Worm (Caenorhabditis elegans): ENCODE results near the gene twk-26.

DNA sequence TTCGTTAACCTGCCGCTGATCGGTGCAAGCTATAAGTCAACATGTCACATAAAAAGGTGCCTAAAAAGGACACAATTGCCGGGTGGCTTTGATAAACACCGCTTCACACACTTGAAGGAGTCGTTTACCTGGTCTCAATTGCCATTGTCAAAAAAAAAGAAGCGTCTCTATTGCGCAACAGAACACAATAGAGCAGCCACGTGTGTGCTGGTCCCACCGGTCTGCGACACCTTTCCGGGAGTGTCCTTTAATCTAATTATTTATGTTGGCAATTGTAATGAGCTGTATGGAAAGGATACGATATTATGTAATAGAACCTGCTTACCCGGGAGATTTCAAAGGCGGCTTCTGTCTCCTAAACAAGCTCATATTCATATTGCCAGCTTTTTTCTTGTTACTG, 7.1 kb upstream of the twk-26 start:
- TF ChIP-seq lin-39 (tag; optimal IDR thresholded peaks at IDR 0.05), result no peak
- TF ChIP-seq aha-1 (tag), result no peak
- no peak for TF ChIP-seq mdl-1 (tag; optimal IDR thresholded peaks at IDR 0.05)
- TF ChIP-seq ZK546.5 (tag; optimal IDR thresholded peaks at IDR 0.05), result no peak
- no peak for TF ChIP-seq zag-1 (tag; optimal IDR thresholded peaks at IDR 0.05)
- no peak for TF ChIP-seq lin-13 (GFP tag; optimal IDR thresholded peaks at IDR 0.05)
- no peak for TF ChIP-seq zip-11 (GFP tag; IDR thresholded peaks at IDR 0.05)
- TF ChIP-seq nhr-237 (tag; optimal IDR thresholded peaks at IDR 0.05), result no peak
